In the genomic region with DNA sequence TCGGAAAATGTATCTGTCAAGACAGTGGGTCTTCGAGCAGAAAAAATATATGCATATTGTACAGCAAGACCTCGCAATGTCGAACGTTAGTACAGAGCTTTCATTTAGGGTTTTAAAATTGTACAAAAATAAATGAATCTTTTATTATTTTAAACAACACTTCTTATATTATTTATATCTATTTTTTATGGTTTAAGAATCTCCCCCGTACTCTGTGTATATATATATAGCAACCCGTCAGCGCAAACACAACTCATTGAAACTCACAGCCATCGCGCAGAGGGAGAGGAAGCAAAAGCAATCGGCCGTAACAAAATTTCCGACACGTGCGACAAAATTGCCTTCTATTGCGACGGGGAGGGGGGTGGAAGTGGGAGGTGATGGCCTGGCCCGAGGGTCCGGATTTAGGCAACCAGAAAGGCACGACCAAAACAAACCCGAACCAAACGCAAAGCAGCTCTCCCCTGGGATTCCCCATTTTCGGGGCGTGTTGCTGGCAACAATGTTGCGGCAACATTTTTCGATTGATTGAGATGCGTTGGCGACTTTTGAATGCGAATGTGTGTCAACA, we compare ENCODE assay signal across 1 fruit fly cellular context.
TF ChIP-seq lines count a peak whose summit lies in the region.

No protein-coding gene starts in this region.

TF ChIP-seq in whole organism, embryonic, 481 proteins besides CTCF, POLR2A, EP300 and RAD21 (continued from another document and continues in another):
- TF ChIP-seq Optix (GFP tag; IDR thresholded peaks at IDR 0.05; lab: Robert Waterston, UW) (peak; percentile 49; the same call in 1 of the 3 replicates), slou (GFP tag; optimal IDR thresholded peaks at IDR 0.05; lab: Kevin White, UChicago) (no peak), CG1024 (GFP tag; IDR thresholded peaks at IDR 0.05; lab: Robert Waterston, UW) (no peak), CG6689 (GFP tag; IDR thresholded peaks at IDR 0.05; lab: Robert Waterston, UW) (peak; percentile 66), CG31441 (GFP tag; IDR thresholded peaks at IDR 0.05; lab: Robert Waterston, UW) (no peak; the same call in 1 of the 2 replicates), luna (GFP tag; optimal IDR thresholded peaks at IDR 0.05; lab: Kevin White, UChicago) (no peak), ranshi (GFP tag; IDR thresholded peaks at IDR 0.05; lab: Robert Waterston, UW) (peak; percentile 79), vnd (GFP tag; IDR thresholded peaks at IDR 0.05; lab: Robert Waterston, UW; ENCODE audit: partially characterized antibody) (no peak), CG7271 (tag; optimal IDR thresholded peaks at IDR 0.05; lab: Kevin White, UChicago) (no peak), nerfin-1 (tag; optimal IDR thresholded peaks at IDR 0.05; lab: Kevin White, UChicago) (no peak), CG33557 (GFP tag; optimal IDR thresholded peaks at IDR 0.05; lab: Kevin White, UChicago) (no peak), CG12236 (GFP tag; optimal IDR thresholded peaks at IDR 0.05; lab: Kevin White, UChicago) (no peak), kah (GFP tag; optimal IDR thresholded peaks at IDR 0.05; lab: Kevin White, UChicago) (no peak), ftz-f1 (GFP tag; optimal IDR thresholded peaks at IDR 0.05; lab: Kevin White, UChicago) (no peak), bsh (GFP tag; optimal IDR thresholded peaks at IDR 0.05; lab: Kevin White, UChicago) (no peak), Ssrp (tag; optimal IDR thresholded peaks at IDR 0.05; lab: Kevin White, UChicago) (peak; percentile 11), CG1603 (tag; optimal IDR thresholded peaks at IDR 0.05; lab: Kevin White, UChicago) (no peak), mam (GFP tag; optimal IDR thresholded peaks at IDR 0.05; lab: Kevin White, UChicago) (peak; percentile 4), schlank (tag; optimal IDR thresholded peaks at IDR 0.05; lab: Kevin White, UChicago) (no peak), CG12659 (GFP tag; optimal IDR thresholded peaks at IDR 0.05; lab: Kevin White, UChicago) (no peak), sim (GFP tag; IDR thresholded peaks at IDR 0.05; lab: Robert Waterston, UW) (no peak), Sin3A (optimal IDR thresholded peaks at IDR 0.05; lab: Kevin White, UChicago) (no peak), HLH4C (GFP tag; IDR thresholded peaks at IDR 0.05; lab: Robert Waterston, UW; ENCODE audit: partially characterized antibody) (no peak), odd (GFP tag; optimal IDR thresholded peaks at IDR 0.05; lab: Kevin White, UChicago) (no peak), CG10543 (GFP tag; optimal IDR thresholded peaks at IDR 0.05; lab: Kevin White, UChicago) (peak; percentile 58), CG17568 (GFP tag; optimal IDR thresholded peaks at IDR 0.05; lab: Kevin White, UChicago) (no peak), chm (GFP tag; IDR thresholded peaks at IDR 0.05; lab: Robert Waterston, UW) (no peak), ERR (GFP tag; optimal IDR thresholded peaks at IDR 0.05; lab: Kevin White, UChicago) (no peak), nerfin-2 (GFP tag; IDR thresholded peaks at IDR 0.05; lab: Robert Waterston, UW; ENCODE audit: partially characterized antibody) (no peak), CG18764 (GFP tag; optimal IDR thresholded peaks at IDR 0.05; lab: Kevin White, UChicago) (no peak), lab (GFP tag; optimal IDR thresholded peaks at IDR 0.05; lab: Kevin White, UChicago) (peak; percentile 87), gro (GFP tag; optimal IDR thresholded peaks at IDR 0.05; lab: Kevin White, UChicago) (no peak), yki (optimal IDR thresholded peaks at IDR 0.05; lab: Kevin White, UChicago) (no peak), Taf1 (GFP tag; IDR thresholded peaks at IDR 0.05; lab: Robert Waterston, UW) (peak; percentile 81), Hr78 (GFP tag; optimal IDR thresholded peaks at IDR 0.05; lab: Kevin White, UChicago) (peak in 1 of 2 experiments; percentile 2), CG10654 (GFP tag; optimal IDR thresholded peaks at IDR 0.05; lab: Kevin White, UChicago) (peak; percentile 49), CG6791 (GFP tag; IDR thresholded peaks at IDR 0.05; lab: Robert Waterston, UW; ENCODE audit: partially characterized antibody) (no peak), Side (GFP tag; optimal IDR thresholded peaks at IDR 0.05; lab: Kevin White, UChicago) (no peak), chinmo (GFP tag; IDR thresholded peaks at IDR 0.05; lab: Robert Waterston, UW; ENCODE audit: partially characterized antibody) (no peak), unc-4 (GFP tag; IDR thresholded peaks at IDR 0.05; lab: Robert Waterston, UW; ENCODE audit: partially characterized antibody) (no peak), usp (GFP tag; optimal IDR thresholded peaks at IDR 0.05; lab: Kevin White, UChicago) (no peak), dmrt99B (tag; optimal IDR thresholded peaks at IDR 0.05; lab: Kevin White, UChicago) (peak; percentile 75), dimm (GFP tag; IDR thresholded peaks at IDR 0.05; lab: Robert Waterston, UW) (no peak), dan (GFP tag; IDR thresholded peaks at IDR 0.05; lab: Robert Waterston, UW) (no peak; the same call in 1 of the 2 replicates), nom (GFP tag; optimal IDR thresholded peaks at IDR 0.05; lab: Kevin White, UChicago) (no peak), CG12104 (GFP tag; optimal IDR thresholded peaks at IDR 0.05; lab: Kevin White, UChicago) (no peak), CG6175 (GFP tag; IDR thresholded peaks at IDR 0.05; lab: Robert Waterston, UW) (peak; percentile 71; the same call in 1 of the 3 replicates), CG18476 (GFP tag; optimal IDR thresholded peaks at IDR 0.05; lab: Kevin White, UChicago) (peak; percentile 30), fd102C (GFP tag; optimal IDR thresholded peaks at IDR 0.05; lab: Kevin White, UChicago) (no peak), vfl (GFP tag; optimal IDR thresholded peaks at IDR 0.05; lab: Kevin White, UChicago) (no peak), CG14050 (GFP tag; IDR thresholded peaks at IDR 0.05; lab: Robert Waterston, UW) (peak; percentile 73), Neu2 (GFP tag; optimal IDR thresholded peaks at IDR 0.05; lab: Kevin White, UChicago; ENCODE audit: borderline replicate concordance) (no peak), CG34422 (GFP tag; IDR thresholded peaks at IDR 0.05; lab: Robert Waterston, UW) (peak; percentile 80), bbx (GFP tag; IDR thresholded peaks at IDR 0.05; lab: Robert Waterston, UW; ENCODE audit: partially characterized antibody) (0 out of 2 replicates have a peak, but pooled peaks have one; percentile 22), Antp (GFP tag; optimal IDR thresholded peaks at IDR 0.05; lab: Kevin White, UChicago) (no peak), Atf-2 (GFP tag; optimal IDR thresholded peaks at IDR 0.05; lab: Kevin White, UChicago) (no peak), CG15269 (tag; optimal IDR thresholded peaks at IDR 0.05; lab: Kevin White, UChicago) (peak; percentile 52), Bdp1 (GFP tag; optimal IDR thresholded peaks at IDR 0.05; lab: Kevin White, UChicago) (no peak), CG9437 (GFP tag; optimal IDR thresholded peaks at IDR 0.05; lab: Kevin White, UChicago) (no peak), gsb-n (tag; optimal IDR thresholded peaks at IDR 0.05; lab: Kevin White, UChicago) (no peak), zen2 (GFP tag; IDR thresholded peaks at IDR 0.05; lab: Robert Waterston, UW; ENCODE audit: partially characterized antibody) (no peak), Chrac-16 (GFP tag; optimal IDR thresholded peaks at IDR 0.05; lab: Kevin White, UChicago) (no peak), trem (tag; optimal IDR thresholded peaks at IDR 0.05; lab: Kevin White, UChicago) (no peak), lbe (GFP tag; optimal IDR thresholded peaks at IDR 0.05; lab: Kevin White, UChicago) (no peak), CG10321 (GFP tag; IDR thresholded peaks at IDR 0.05; lab: Robert Waterston, UW) (0 out of 2 replicates have a peak, but pooled peaks have one; percentile 40), bigmax (GFP tag; optimal IDR thresholded peaks at IDR 0.05; lab: Kevin White, UChicago) (no peak), D19A (tag; optimal IDR thresholded peaks at IDR 0.05; lab: Kevin White, UChicago) (peak; percentile 35), NC2β (GFP tag; optimal IDR thresholded peaks at IDR 0.05; lab: Kevin White, UChicago) (no peak), zen (tag; optimal IDR thresholded peaks at IDR 0.05; lab: Kevin White, UChicago) (no peak), onecut (GFP tag; IDR thresholded peaks at IDR 0.05; lab: Robert Waterston, UW) (peak; percentile 4; the same call in 1 of the 2 replicates), CG2712 (tag; optimal IDR thresholded peaks at IDR 0.05; lab: Kevin White, UChicago) (peak; percentile 14), sima (GFP tag; optimal IDR thresholded peaks at IDR 0.05; lab: Kevin White, UChicago) (no peak), hth (optimal IDR thresholded peaks at IDR 0.05; lab: Kevin White, UChicago) (no peak), CG10366 (GFP tag; IDR thresholded peaks at IDR 0.05; lab: Robert Waterston, UW) (peak; percentile 83), CG12391 (tag; optimal IDR thresholded peaks at IDR 0.05; lab: Kevin White, UChicago) (peak; percentile 31), CG17186 (GFP tag; optimal IDR thresholded peaks at IDR 0.05; lab: Kevin White, UChicago) (no peak), B-H1 (GFP tag; IDR thresholded peaks at IDR 0.05; lab: Robert Waterston, UW) (peak; percentile 70), CG5180 (GFP tag; optimal IDR thresholded peaks at IDR 0.05; lab: Kevin White, UChicago) (no peak), Atf3 (GFP tag; optimal IDR thresholded peaks at IDR 0.05; lab: Kevin White, UChicago) (no peak), ken (GFP tag; IDR thresholded peaks at IDR 0.05; lab: Robert Waterston, UW) (peak; percentile 65; the same call in 1 of the 3 replicates), Ets97D (GFP tag; optimal IDR thresholded peaks at IDR 0.05; lab: Kevin White, UChicago) (peak; percentile 32), Jarid2 (GFP tag; optimal IDR thresholded peaks at IDR 0.05; lab: Kevin White, UChicago) (no peak), gcm (GFP tag; optimal IDR thresholded peaks at IDR 0.05; lab: Kevin White, UChicago) (no peak), CG4820 (GFP tag; optimal IDR thresholded peaks at IDR 0.05; lab: Kevin White, UChicago) (no peak), CG6254 (GFP tag; optimal IDR thresholded peaks at IDR 0.05; lab: Kevin White, UChicago) (peak; percentile 22), CG16779 (GFP tag; IDR thresholded peaks at IDR 0.05; lab: Robert Waterston, UW) (no peak), CG3995 (GFP tag; optimal IDR thresholded peaks at IDR 0.05; lab: Kevin White, UChicago) (no peak), TFAM (GFP tag; optimal IDR thresholded peaks at IDR 0.05; lab: Kevin White, UChicago) (no peak), aop (GFP tag; IDR thresholded peaks at IDR 0.05; lab: Robert Waterston, UW) (0 out of 2 replicates have a peak, but pooled peaks have one; percentile 16), ab (GFP tag; optimal IDR thresholded peaks at IDR 0.05; lab: Kevin White, UChicago) (no peak), Lhr (GFP tag; optimal IDR thresholded peaks at IDR 0.05; lab: Kevin White, UChicago) (no peak), cwo (GFP tag; optimal IDR thresholded peaks at IDR 0.05; lab: Kevin White, UChicago) (peak; percentile 99), al (GFP tag; IDR thresholded peaks at IDR 0.05; lab: Robert Waterston, UW) (peak; percentile 61), CG13287 (GFP tag; IDR thresholded peaks at IDR 0.05; lab: Robert Waterston, UW; ENCODE audit: partially characterized antibody) (no peak), Six4 (GFP tag; optimal IDR thresholded peaks at IDR 0.05; lab: Kevin White, UChicago) (no peak), Opbp (GFP tag; IDR thresholded peaks at IDR 0.05; lab: Robert Waterston, UW; ENCODE audit: partially characterized antibody) (no peak), eve (GFP tag; optimal IDR thresholded peaks at IDR 0.05; lab: Kevin White, UChicago) (no peak), CG4404 (GFP tag; IDR thresholded peaks at IDR 0.05; lab: Robert Waterston, UW) (peak; percentile 65), CG18619 (GFP tag; optimal IDR thresholded peaks at IDR 0.05; lab: Kevin White, UChicago) (peak; percentile 23), Bgb (GFP tag; IDR thresholded peaks at IDR 0.05; lab: Robert Waterston, UW; ENCODE audit: partially characterized antibody) (no peak), PHDP (tag; optimal IDR thresholded peaks at IDR 0.05; lab: Kevin White, UChicago) (peak; percentile 52), CG6765 (GFP tag; optimal IDR thresholded peaks at IDR 0.05; lab: Kevin White, UChicago) (peak; percentile 73), toy (GFP tag; IDR thresholded peaks at IDR 0.05; lab: Robert Waterston, UW) (0 out of 2 replicates have a peak, but pooled peaks have one; percentile 28), CG15601 (tag; optimal IDR thresholded peaks at IDR 0.05; lab: Kevin White, UChicago) (no peak), CG5953 (GFP tag; IDR thresholded peaks at IDR 0.05; lab: Robert Waterston, UW) (peak; percentile 44; the same call in 1 of the 2 replicates), en (GFP tag; optimal IDR thresholded peaks at IDR 0.05; lab: Kevin White, UChicago) (no peak), ems (GFP tag; optimal IDR thresholded peaks at IDR 0.05; lab: Kevin White, UChicago) (no peak), CG2199 (GFP tag; IDR thresholded peaks at IDR 0.05; lab: Robert Waterston, UW) (no peak), CkIIα-i1 (GFP tag; IDR thresholded peaks at IDR 0.05; lab: Robert Waterston, UW) (no peak), CG4707 (GFP tag; optimal IDR thresholded peaks at IDR 0.05; lab: Kevin White, UChicago) (no peak), CG2116 (GFP tag; optimal IDR thresholded peaks at IDR 0.05; lab: Kevin White, UChicago) (no peak), seq (GFP tag; IDR thresholded peaks at IDR 0.05; lab: Robert Waterston, UW) (peak; percentile 45; the same call in 1 of the 2 replicates), CG2129 (GFP tag; IDR thresholded peaks at IDR 0.05; lab: Robert Waterston, UW; ENCODE audit: partially characterized antibody) (no peak), kni (GFP tag; optimal IDR thresholded peaks at IDR 0.05; lab: Kevin White, UChicago) (peak; percentile 11), CG2120 (GFP tag; optimal IDR thresholded peaks at IDR 0.05; lab: Kevin White, UChicago) (peak; percentile 38), Sry-δ (GFP tag; optimal IDR thresholded peaks at IDR 0.05; lab: Kevin White, UChicago) (no peak), CG7963 (GFP tag; IDR thresholded peaks at IDR 0.05; lab: Robert Waterston, UW; ENCODE audit: partially characterized antibody) (no peak), sisA (GFP tag; IDR thresholded peaks at IDR 0.05; lab: Robert Waterston, UW) (peak; percentile 69), CG31224 (GFP tag; IDR thresholded peaks at IDR 0.05; lab: Robert Waterston, UW) (peak; percentile 81), BEAF-32 (GFP tag; optimal IDR thresholded peaks at IDR 0.05; lab: Kevin White, UChicago) (no peak), insv (GFP tag; optimal IDR thresholded peaks at IDR 0.05; lab: Kevin White, UChicago) (no peak), CG11695 (GFP tag; IDR thresholded peaks at IDR 0.05; lab: Robert Waterston, UW) (peak; percentile 81; the same call in 2 of the 3 replicates), Nf-YC (tag; optimal IDR thresholded peaks at IDR 0.05; lab: Kevin White, UChicago) (no peak), nmo (GFP tag; optimal IDR thresholded peaks at IDR 0.05; lab: Kevin White, UChicago) (peak; percentile 54)
